Worm (Caenorhabditis elegans) whole organism, L1 larva: ENCODE measurements around the gene copb-1.

Experiments
- ceh-82 ChIP-seq, 3 experiments: fragments of 150-350 bp in 1 of 3; sonication (generic microtip) in 2 of 3; optimal IDR thresholded peaks; 2 replicates each; lab custom pipeline; 2014 to 2017; ENCODE audit warnings: missing biosample characterization in 3 of 3, missing genetic modification characterization in 3 of 3
- egl-27 ChIP-seq, 2 experiments: fragments of 150-350 bp in 1 of 2; sonication (generic microtip); optimal IDR thresholded peaks; 3 replicates each; lab custom pipeline; 2017 to 2018; ENCODE audit warnings: missing biosample characterization in 2 of 2, missing genetic modification characterization in 2 of 2, missing genetic modification reagents in 2 of 2
- elt-2 ChIP-seq: sonication (generic microtip); optimal IDR thresholded peaks from 2 replicates; lab custom pipeline; 2016; ENCODE audit warnings: missing genetic modification characterization, mild to moderate bottlenecking, inconsistent platforms, missing compliant biosample characterization, missing genetic modification reagents
- fkh-10 ChIP-seq: sonication (generic microtip); optimal IDR thresholded peaks from 2 replicates; lab custom pipeline; 2017; ENCODE audit warnings: missing biosample characterization, missing genetic modification reagents, missing genetic modification characterization
- fos-1 ChIP-seq: fragments of 150-350 bp; optimal IDR thresholded peaks from 2 replicates; lab custom pipeline; 2014; ENCODE audit warnings: missing biosample characterization, missing genetic modification characterization
- lin-13 ChIP-seq: fragments of 150-350 bp; optimal IDR thresholded peaks from 2 replicates; lab custom pipeline; 2014; ENCODE audit warnings: missing biosample characterization, missing genetic modification reagents, missing genetic modification characterization
- mdl-1 ChIP-seq, 2 experiments: fragments of 150-350 bp; optimal IDR thresholded peaks; 2 replicates each; lab custom pipeline; 2014 to 2017; ENCODE audit warnings: missing biosample characterization in 2 of 2, missing genetic modification characterization in 2 of 2, inconsistent platforms in 1 of 2
- nhr-47 ChIP-seq: sonication (generic microtip); optimal IDR thresholded peaks from 2 replicates; lab custom pipeline; 2016; ENCODE audit warnings: mild to moderate bottlenecking, missing genetic modification characterization, moderate library complexity, missing compliant biosample characterization
- snu-23 ChIP-seq: sonication (generic microtip); optimal IDR thresholded peaks from 2 replicates; lab custom pipeline; 2016; ENCODE audit warnings: missing genetic modification characterization, missing compliant biosample characterization
- sox-4 ChIP-seq: sonication (generic microtip); optimal IDR thresholded peaks from 2 replicates; lab custom pipeline; 2016; ENCODE audit warnings: missing genetic modification characterization, missing compliant biosample characterization
- ztf-11 ChIP-seq, 2 experiments: sonication (generic microtip); optimal IDR thresholded peaks; 2 replicates each; lab custom pipeline; 2016 to 2017; ENCODE audit warnings: missing genetic modification characterization in 2 of 2, missing biosample characterization in 1 of 2, missing compliant biosample characterization in 1 of 2

DNA sequence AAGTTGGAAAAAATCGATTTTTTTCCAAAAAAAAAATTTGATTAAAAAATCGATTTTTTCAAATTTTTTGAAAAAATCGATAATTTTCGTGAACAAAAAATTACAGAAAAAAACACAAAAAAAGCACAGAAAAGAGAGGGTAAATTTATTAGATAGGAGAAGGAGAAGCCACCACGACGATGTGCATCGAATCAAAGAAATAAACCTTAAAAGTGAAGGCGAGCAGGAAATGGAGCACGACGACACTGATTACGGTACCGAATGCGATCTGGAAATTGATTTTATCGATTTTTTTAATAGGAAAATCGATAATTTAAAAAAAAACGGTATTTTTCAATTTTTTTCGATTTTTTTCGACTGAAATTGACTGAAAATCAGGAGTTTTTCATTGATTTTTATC lies 13.5 kb upstream of the copb-1 start:
- TF ChIP-seq snu-23 (GFP tag; lab: Kevin White, UChicago) (no peak), sox-4 (tag; lab: Kevin White, UChicago) (no peak), nhr-47 (tag; lab: Kevin White, UChicago) (no peak), fos-1 (tag; lab: Kevin White, UChicago) (no peak), ztf-11 (tag; optimal IDR thresholded peaks at IDR 0.05; lab: Kevin White, UChicago) (no peak), mdl-1 (tag; optimal IDR thresholded peaks at IDR 0.05; lab: Kevin White, UChicago) (no peak), fkh-10 (GFP tag; lab: Kevin White, UChicago) (no peak), ceh-82 (tag; optimal IDR thresholded peaks at IDR 0.05; lab: Kevin White, UChicago) (no peak), lin-13 (GFP tag; lab: Kevin White, UChicago) (no peak), egl-27 (tag; optimal IDR thresholded peaks at IDR 0.05; lab: Kevin White, UChicago) (no peak), elt-2 (tag; lab: Kevin White, UChicago) (no peak)
